Worm (Caenorhabditis elegans) whole organism, L4/young adult: Measurements from ENCODE around the gene mcm-10.

Experiments
- W03F9.2 ChIP-seq: fragments of 150-350 bp; optimal IDR thresholded peaks from 2 replicates; lab custom pipeline; 2014; ENCODE audit warnings: missing biosample characterization, missing genetic modification characterization
- dao-5 ChIP-seq: sonication (generic microtip); optimal IDR thresholded peaks from 2 replicates; lab custom pipeline; 2016; ENCODE audit warnings: missing genotype, missing genetic modification characterization, moderate library complexity, missing compliant biosample characterization
- him-1 ChIP-seq: sonication (generic microtip); optimal IDR thresholded peaks from 2 replicates; lab custom pipeline; 2016; ENCODE audit warnings: missing genotype, missing genetic modification reagents, missing genetic modification characterization, missing compliant biosample characterization

- TF ChIP-seq him-1 (peak; percentile 23), dao-5 (tag; lab: Kevin White, UChicago) (no peak), W03F9.2 (no peak)
Measured at ce11 chrIII:11336072-11336471, 18.7 kb downstream of the mcm-10 start.
